Worm (Caenorhabditis elegans) whole organism, young adult: Measurements from ENCODE around the gene pgp-6.

Experiments used
- C17E4.6 ChIP-seq: fragments of 200-800 bp; sonication (Bioruptor generic); IDR thresholded peaks from 2 replicates; pipeline ENCODE4 v1.3.6; 2022; ENCODE audit warnings: missing genetic modification reagents, missing genetic modification characterization, missing compliant biosample characterization
- T07F8.4 ChIP-seq: sonication (generic microtip); optimal IDR thresholded peaks from 2 replicates; lab custom pipeline; 2016; ENCODE audit warnings: mild to moderate bottlenecking, missing genetic modification characterization, moderate library complexity, missing compliant biosample characterization
- bed-2 ChIP-seq: fragments of 200-800 bp; sonication (Bioruptor generic); IDR thresholded peaks from 2 replicates; pipeline ENCODE4 v1.3.6; 2022; ENCODE audit warnings: missing genetic modification reagents, missing genetic modification characterization, missing compliant biosample characterization
- dpl-1 ChIP-seq: fragments of 150-350 bp; optimal IDR thresholded peaks from 2 replicates; lab custom pipeline; 2014; ENCODE audit warnings: missing biosample characterization, missing genetic modification reagents, missing genetic modification characterization
- sdz-38 ChIP-seq: sonication (generic microtip); optimal IDR thresholded peaks from 2 replicates; lab custom pipeline; 2016; ENCODE audit warnings: missing genotype, missing genetic modification characterization, missing compliant biosample characterization
- somi-1 ChIP-seq: fragments of 200-800 bp; sonication (Bioruptor generic); optimal IDR thresholded peaks from 2 replicates; lab custom pipeline; 2018; ENCODE audit warnings: mild to moderate bottlenecking, missing genetic modification characterization, missing compliant biosample characterization
- ztf-28 ChIP-seq: fragments of 200-800 bp; sonication (Bioruptor generic); IDR thresholded peaks from 2 replicates; pipeline ENCODE4 v1.3.6; 2022; ENCODE audit warnings: missing genetic modification reagents, missing genetic modification characterization, missing compliant biosample characterization

DNA sequence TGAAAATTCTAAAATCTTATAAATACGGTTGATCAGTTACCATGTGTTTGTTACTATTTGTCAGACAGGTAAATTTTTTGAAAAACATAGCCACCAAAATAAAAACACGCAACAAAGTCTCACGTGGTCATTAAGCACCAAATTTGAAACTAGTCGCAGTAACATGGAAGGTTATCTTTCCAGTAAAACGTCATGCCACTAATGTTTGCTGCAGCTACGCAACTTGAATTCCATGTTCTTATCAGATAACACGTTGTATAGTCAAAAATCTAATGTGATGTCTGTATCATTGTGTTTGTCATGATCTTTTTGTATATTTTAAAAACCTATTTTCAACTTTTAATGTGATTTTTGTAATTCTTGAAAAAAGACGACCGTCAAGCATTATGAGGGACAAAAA is 24.5 kb upstream of the pgp-6 start:
- TF ChIP-seq ztf-28 (GFP tag; lab: Robert Waterston, UW) = no peak
- TF ChIP-seq sdz-38 (tag; lab: Kevin White, UChicago) = no peak
- TF ChIP-seq T07F8.4 = no peak
- TF ChIP-seq somi-1 (GFP tag; lab: Kevin White, UChicago) = no peak
- no peak for TF ChIP-seq dpl-1 (GFP tag; lab: Kevin White, UChicago)
- no peak for TF ChIP-seq C17E4.6 (GFP tag; lab: Robert Waterston, UW)
- no peak for TF ChIP-seq bed-2 (GFP tag; lab: Robert Waterston, UW)
